Worm (Caenorhabditis elegans): ENCODE data around the gene mbk-2.

The mbk-2 gene

ce11 chrIV:13038888-13039287 lies 29.9 kb downstream of the mbk-2 start, which contains the start of gene F49E11.2:
F49E11.2 (minus strand) TSS chrIV:13038988.
- TF ChIP-seq blmp-1 (tag; optimal IDR thresholded peaks at IDR 0.05) (no peak), bed-3 (GFP tag; optimal IDR thresholded peaks at IDR 0.05) (no peak), lin-13 (tag; optimal IDR thresholded peaks at IDR 0.05) (no peak)

DNA sequence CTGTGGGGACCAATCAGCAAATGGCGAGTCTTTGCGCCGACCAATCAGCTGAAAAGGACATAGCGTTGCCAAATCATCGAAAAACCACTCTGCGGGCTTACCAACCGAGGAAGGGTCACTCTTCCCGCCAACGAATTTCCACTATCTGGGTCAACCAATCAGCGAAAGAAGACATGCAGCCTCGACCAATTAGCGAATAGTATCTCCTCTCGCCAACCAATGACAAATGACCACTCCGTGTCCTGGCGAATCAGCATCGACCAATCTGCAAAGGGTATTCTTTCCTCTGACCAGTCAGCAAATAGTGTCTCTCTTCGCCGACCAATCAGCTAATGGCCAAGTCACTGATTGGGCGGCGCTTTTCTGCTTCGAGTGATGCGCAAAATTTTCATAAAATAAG lies 32.5 kb downstream of the mbk-2 start:
- no peak for TF ChIP-seq nhr-2 (tag; optimal IDR thresholded peaks at IDR 0.05)
- no peak for TF ChIP-seq sptf-1 (tag; optimal IDR thresholded peaks at IDR 0.05)
- TF ChIP-seq snpc-4 (tag; optimal IDR thresholded peaks at IDR 0.05): no peak
- TF ChIP-seq elt-1 (tag; optimal IDR thresholded peaks at IDR 0.05; ENCODE audit: borderline replicate concordance, insufficient read depth): no peak
- no peak for TF ChIP-seq lsy-2 (tag; optimal IDR thresholded peaks at IDR 0.05)
- no peak for TF ChIP-seq nhr-237 (tag; optimal IDR thresholded peaks at IDR 0.05)

DNA sequence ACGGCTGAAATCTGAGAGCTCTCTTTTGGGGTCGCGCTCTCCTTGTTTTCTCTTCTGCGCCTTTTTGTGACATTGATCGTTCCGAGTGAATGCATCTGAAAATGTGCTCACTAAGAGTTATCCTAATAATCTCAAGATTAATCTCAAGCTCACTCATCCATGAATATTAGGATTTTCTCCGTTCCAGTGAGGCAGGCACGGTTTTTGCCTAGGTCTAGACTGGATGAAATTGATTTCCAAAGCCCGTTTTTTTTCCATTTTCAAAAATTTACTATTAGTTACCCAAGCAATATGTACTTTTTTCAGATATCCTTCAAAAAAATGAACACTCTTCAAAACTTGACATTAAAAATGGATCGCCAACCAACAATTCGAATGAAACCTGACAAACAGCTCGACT lies 33.1 kb downstream of the mbk-2 start, which contains the start of gene amt-2:
TSS of gene amt-2 (plus strand) at position 301 of the 400 bp plus-strand sequence.
- no peak for TF ChIP-seq lsy-2 (tag; optimal IDR thresholded peaks at IDR 0.05)
- TF ChIP-seq nhr-28 (tag; optimal IDR thresholded peaks at IDR 0.05): no peak
- no peak for TF ChIP-seq snpc-4 (tag; optimal IDR thresholded peaks at IDR 0.05)
- TF ChIP-seq flh-1 (GFP tag; optimal IDR thresholded peaks at IDR 0.05): no peak
- TF ChIP-seq hlh-1 (tag; optimal IDR thresholded peaks at IDR 0.05): no peak
- no peak for TF ChIP-seq ham-2 (GFP tag; optimal IDR thresholded peaks at IDR 0.05)
- TF ChIP-seq zip-8 (tag; optimal IDR thresholded peaks at IDR 0.05): no peak
- TF ChIP-seq elt-1 (tag; optimal IDR thresholded peaks at IDR 0.05; ENCODE audit: borderline replicate concordance, insufficient read depth): no peak
- TF ChIP-seq ces-1 (GFP tag; optimal IDR thresholded peaks at IDR 0.05): no peak
- no peak for TF ChIP-seq ztf-11 (tag; optimal IDR thresholded peaks at IDR 0.05)
- no peak for TF ChIP-seq drap-1 (GFP tag; optimal IDR thresholded peaks at IDR 0.05)
- no peak for TF ChIP-seq nhr-12 (tag; optimal IDR thresholded peaks at IDR 0.05)
- no peak for TF ChIP-seq cnd-1 (tag; optimal IDR thresholded peaks at IDR 0.05)

ce11 chrIV:13044980-13045379 lies 36.0 kb downstream of the mbk-2 start:
- TF ChIP-seq drap-1 (GFP tag; optimal IDR thresholded peaks at IDR 0.05) (no peak), elt-3 (tag; optimal IDR thresholded peaks at IDR 0.05) (no peak), lin-13 (tag; optimal IDR thresholded peaks at IDR 0.05) (no peak), nhr-237 (tag; optimal IDR thresholded peaks at IDR 0.05) (no peak)

DNA sequence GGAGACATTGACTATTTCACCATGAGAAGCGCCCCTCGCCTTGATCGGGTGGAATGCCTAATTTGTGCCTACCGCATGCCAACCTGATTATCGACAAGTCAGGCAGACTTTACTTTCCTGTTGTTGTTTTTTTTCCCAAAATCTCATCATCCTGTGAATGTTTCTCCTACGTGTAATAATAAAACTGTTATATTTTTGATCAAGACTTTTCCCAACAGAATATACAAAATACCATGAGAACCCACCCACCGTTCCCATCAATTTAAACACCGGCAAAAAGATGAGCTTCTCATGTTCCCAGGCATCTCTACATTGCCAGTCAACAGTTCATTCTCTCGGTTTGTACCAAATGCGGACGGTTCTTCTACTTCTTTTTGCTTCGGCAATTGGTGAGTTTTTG lies 37.9 kb downstream of the mbk-2 start, which contains the start of gene scl-9:
TSS of gene scl-9 (plus strand) at position 301 of the 400 bp plus-strand sequence.
- TF ChIP-seq ces-1 (GFP tag; optimal IDR thresholded peaks at IDR 0.05) (no peak), hlh-1 (tag; optimal IDR thresholded peaks at IDR 0.05) (no peak), zip-8 (tag; optimal IDR thresholded peaks at IDR 0.05) (no peak), ceh-83 (GFP tag; optimal IDR thresholded peaks at IDR 0.05) (no peak), unc-120 (tag; optimal IDR thresholded peaks at IDR 0.05; ENCODE audit: poor library complexity, severe bottlenecking) (no peak), unc-39 (tag; optimal IDR thresholded peaks at IDR 0.05) (no peak), tbx-8 (GFP tag; optimal IDR thresholded peaks at IDR 0.05) (no peak), lsy-2 (tag; optimal IDR thresholded peaks at IDR 0.05) (no peak), sem-2 (GFP tag; optimal IDR thresholded peaks at IDR 0.05) (no peak), unc-62 (GFP tag; optimal IDR thresholded peaks at IDR 0.05) (no peak), ceh-43 (GFP tag; optimal IDR thresholded peaks at IDR 0.05) (no peak), nhr-76 (tag; optimal IDR thresholded peaks at IDR 0.05) (no peak), M03D4.4 (tag; optimal IDR thresholded peaks at IDR 0.05) (no peak), mep-1 (tag; optimal IDR thresholded peaks at IDR 0.05) (no peak), bed-3 (GFP tag; optimal IDR thresholded peaks at IDR 0.05) (no peak), ztf-11 (tag; optimal IDR thresholded peaks at IDR 0.05) (no peak), flh-1 (GFP tag; optimal IDR thresholded peaks at IDR 0.05) (no peak), snpc-4 (tag; optimal IDR thresholded peaks at IDR 0.05) (no peak), nhr-237 (tag; optimal IDR thresholded peaks at IDR 0.05) (no peak)

DNA sequence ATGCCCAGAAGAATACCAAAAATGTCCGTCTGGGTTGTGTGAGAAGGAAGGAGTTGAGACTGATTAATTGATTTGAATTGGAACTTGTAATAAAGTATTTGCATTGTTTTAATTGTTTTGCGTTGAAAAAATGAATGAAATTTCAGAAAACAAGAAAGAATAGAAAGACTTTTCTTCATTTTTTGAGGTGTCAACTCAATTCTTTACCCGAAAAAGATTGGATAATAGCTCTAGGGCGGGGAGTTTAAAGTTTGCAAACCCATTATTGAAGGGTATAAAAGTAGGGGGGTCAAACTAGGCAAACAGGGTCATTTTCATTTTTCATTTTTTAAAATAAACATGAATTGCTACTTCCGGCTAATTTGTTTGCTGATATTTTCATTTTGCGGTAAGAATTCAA lies 39.2 kb downstream of the mbk-2 start, which contains the start of gene scl-10:
TSS of gene scl-10 (plus strand) at position 301 of the 400 bp plus-strand sequence.
- TF ChIP-seq lsy-2 (tag; optimal IDR thresholded peaks at IDR 0.05) (no peak), elt-3 (tag; optimal IDR thresholded peaks at IDR 0.05) (no peak), cnd-1 (tag; optimal IDR thresholded peaks at IDR 0.05) (no peak), drap-1 (GFP tag; optimal IDR thresholded peaks at IDR 0.05) (no peak), nhr-2 (tag; optimal IDR thresholded peaks at IDR 0.05) (no peak), bed-3 (GFP tag; optimal IDR thresholded peaks at IDR 0.05) (no peak), mls-2 (tag; optimal IDR thresholded peaks at IDR 0.05) (no peak), lin-32 (GFP tag; optimal IDR thresholded peaks at IDR 0.05) (no peak), ces-1 (GFP tag; optimal IDR thresholded peaks at IDR 0.05) (no peak), nhr-237 (tag; optimal IDR thresholded peaks at IDR 0.05) (no peak), M03D4.4 (tag; optimal IDR thresholded peaks at IDR 0.05) (no peak)
